Fruit fly (Drosophila melanogaster): ENCODE data around the gene Hel89B.

The Hel89B gene

DNA sequence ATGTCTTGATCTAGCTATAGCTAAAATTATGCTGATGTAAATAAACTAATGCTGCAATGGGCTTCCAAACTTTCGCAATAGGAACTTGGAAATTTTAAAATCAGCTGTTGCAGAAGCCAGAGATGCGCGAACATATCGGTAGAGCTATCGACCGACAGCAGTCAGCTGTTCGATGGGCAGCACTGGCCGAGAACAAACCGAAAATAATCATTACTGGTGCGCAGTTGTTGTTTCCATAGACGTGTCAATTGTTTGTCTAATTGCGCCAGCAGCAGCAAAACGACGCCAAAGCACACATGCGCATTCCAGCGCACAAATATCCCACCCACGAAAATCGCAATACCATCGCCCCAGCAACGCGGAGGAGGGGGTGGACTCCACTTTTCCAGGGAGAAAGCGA lies 38.1 kb upstream of the Hel89B start, which contains the start of gene Sap47 (continued):
- no peak for TF ChIP-seq sqz (GFP tag; optimal IDR thresholded peaks at IDR 0.05)
- TF ChIP-seq Camta (GFP tag; optimal IDR thresholded peaks at IDR 0.05) = no peak
- TF ChIP-seq exex (tag; optimal IDR thresholded peaks at IDR 0.05) = peak; percentile 40
- no peak for TF ChIP-seq CG2889 (GFP tag; IDR thresholded peaks at IDR 0.05)
- TF ChIP-seq dati (GFP tag; IDR thresholded peaks at IDR 0.05) = no peak
- no peak for TF ChIP-seq org-1 (GFP tag; optimal IDR thresholded peaks at IDR 0.05)
- no peak for TF ChIP-seq NC2β (GFP tag; optimal IDR thresholded peaks at IDR 0.05)
- TF ChIP-seq Mad (GFP tag; optimal IDR thresholded peaks at IDR 0.05) = no peak
- TF ChIP-seq lbe (GFP tag; optimal IDR thresholded peaks at IDR 0.05) = no peak
- TF ChIP-seq CG31441 (GFP tag; IDR thresholded peaks at IDR 0.05) = no peak
- TF ChIP-seq CG5245 (GFP tag; optimal IDR thresholded peaks at IDR 0.05) = no peak
- TF ChIP-seq tio (GFP tag; optimal IDR thresholded peaks at IDR 0.05) = no peak
- TF ChIP-seq CG10654 (GFP tag; optimal IDR thresholded peaks at IDR 0.05) = no peak
- no peak for TF ChIP-seq Meics (GFP tag; optimal IDR thresholded peaks at IDR 0.05)
- TF ChIP-seq gt (GFP tag; IDR thresholded peaks at IDR 0.05) = no peak
- TF ChIP-seq CG18599 (GFP tag; optimal IDR thresholded peaks at IDR 0.05) = peak; percentile 34
- peak; percentile 53 for TF ChIP-seq CG1603 (tag; optimal IDR thresholded peaks at IDR 0.05)
- TF ChIP-seq Jarid2 (GFP tag; optimal IDR thresholded peaks at IDR 0.05) = no peak
- TF ChIP-seq CG14860 (GFP tag; IDR thresholded peaks at IDR 0.05; ENCODE audit: partially characterized antibody) = peak; percentile 74
- TF ChIP-seq H15 (GFP tag; IDR thresholded peaks at IDR 0.05) = no peak
- TF ChIP-seq CG32532 (GFP tag; IDR thresholded peaks at IDR 0.05) = peak; percentile 10; the same call in 1 of the 2 replicates
- TF ChIP-seq Doc3 (GFP tag; IDR thresholded peaks at IDR 0.05; ENCODE audit: partially characterized antibody) = peak; percentile 76
- TF ChIP-seq Hmr (GFP tag; optimal IDR thresholded peaks at IDR 0.05) = peak; percentile 26
- no peak for TF ChIP-seq CG6654 (GFP tag; optimal IDR thresholded peaks at IDR 0.05)
- TF ChIP-seq wek (GFP tag; optimal IDR thresholded peaks at IDR 0.05) = no peak
- peak; percentile 14 for TF ChIP-seq CG13424 (tag; optimal IDR thresholded peaks at IDR 0.05)
- peak; percentile 17 for TF ChIP-seq CG14710 (tag; optimal IDR thresholded peaks at IDR 0.05)
- no peak for TF ChIP-seq CG7357 (GFP tag; IDR thresholded peaks at IDR 0.05)
- no peak; the same call in 1 of the 2 replicates for TF ChIP-seq chm (GFP tag; IDR thresholded peaks at IDR 0.05)
- TF ChIP-seq CG12769 (tag; optimal IDR thresholded peaks at IDR 0.05) = peak; percentile 57
- TF ChIP-seq nerfin-2 (GFP tag; IDR thresholded peaks at IDR 0.05; ENCODE audit: partially characterized antibody) = peak; percentile 74
- TF ChIP-seq Lpt (GFP tag; optimal IDR thresholded peaks at IDR 0.05) = no peak
- TF ChIP-seq cwo (GFP tag; optimal IDR thresholded peaks at IDR 0.05) = no peak
- TF ChIP-seq sug (tag; optimal IDR thresholded peaks at IDR 0.05) = peak; percentile 31
- TF ChIP-seq CG8290 (GFP tag; optimal IDR thresholded peaks at IDR 0.05) = no peak
- TF ChIP-seq CG8290 (tag; optimal IDR thresholded peaks at IDR 0.05) = peak in 1 of 2 experiments; percentile 67
- TF ChIP-seq CG11247 (GFP tag; IDR thresholded peaks at IDR 0.05) = no peak
- no peak for TF ChIP-seq lilli (GFP tag; optimal IDR thresholded peaks at IDR 0.05)
- TF ChIP-seq CG6175 (GFP tag; IDR thresholded peaks at IDR 0.05) = no peak
- no peak for TF ChIP-seq BtbVII (GFP tag; optimal IDR thresholded peaks at IDR 0.05)
- no peak for TF ChIP-seq Dek (tag; optimal IDR thresholded peaks at IDR 0.05)
- peak; percentile 71 for TF ChIP-seq E2f2 (GFP tag; IDR thresholded peaks at IDR 0.05)
- no peak; the same call in 1 of the 2 replicates for TF ChIP-seq crol (GFP tag; IDR thresholded peaks at IDR 0.05)
- TF ChIP-seq D19B (GFP tag; optimal IDR thresholded peaks at IDR 0.05) = no peak
- TF ChIP-seq CG8765 (GFP tag; IDR thresholded peaks at IDR 0.05) = no peak
- peak; percentile 96 for TF ChIP-seq abd-A (tag; optimal IDR thresholded peaks at IDR 0.05)
- TF ChIP-seq onecut (GFP tag; IDR thresholded peaks at IDR 0.05) = peak; percentile 80
- no peak for TF ChIP-seq hkb (optimal IDR thresholded peaks at IDR 0.05)
- TF ChIP-seq hkb (GFP tag; IDR thresholded peaks at IDR 0.05) = no peak
- no peak for TF ChIP-seq CG4424 (GFP tag; optimal IDR thresholded peaks at IDR 0.05)
- TF ChIP-seq amos (GFP tag; IDR thresholded peaks at IDR 0.05; ENCODE audit: partially characterized antibody) = peak; percentile 88
- TF ChIP-seq ems (GFP tag; optimal IDR thresholded peaks at IDR 0.05) = no peak
